Worm (Caenorhabditis elegans) whole organism, mixed stage, embryonic: ENCODE measurements around the gene mpst-1.

Experiments
- elt-3 ChIP-seq: fragments of 150-350 bp; optimal IDR thresholded peaks from 2 replicates; lab custom pipeline; 2014; ENCODE audit warnings: missing biosample characterization, missing genetic modification characterization
- lin-13 ChIP-seq: fragments of 150-350 bp; optimal IDR thresholded peaks from 2 replicates; lab custom pipeline; 2014; ENCODE audit warnings: missing biosample characterization, missing genetic modification characterization
- lsy-2 ChIP-seq: fragments of 150-350 bp; optimal IDR thresholded peaks from 2 replicates; lab custom pipeline; 2014; ENCODE audit warnings: missing biosample characterization, missing genetic modification characterization
- nhr-237 ChIP-seq: fragments of 150-350 bp; optimal IDR thresholded peaks from 2 replicates; lab custom pipeline; 2014; ENCODE audit warnings: missing biosample characterization, missing genetic modification characterization
- snpc-4 ChIP-seq: fragments of 150-350 bp; optimal IDR thresholded peaks from 2 replicates; lab custom pipeline; 2014; ENCODE audit warnings: missing biosample characterization, missing genetic modification characterization
- unc-120 ChIP-seq: sonication (generic microtip); optimal IDR thresholded peaks from 2 replicates; lab custom pipeline; 2017; ENCODE audit warnings: missing genetic modification characterization, missing compliant biosample characterization; ENCODE audit not compliant: poor library complexity, severe bottlenecking
- ztf-11 ChIP-seq: fragments of 150-350 bp; optimal IDR thresholded peaks from 2 replicates; lab custom pipeline; 2014; ENCODE audit warnings: missing biosample characterization, missing genetic modification characterization

DNA sequence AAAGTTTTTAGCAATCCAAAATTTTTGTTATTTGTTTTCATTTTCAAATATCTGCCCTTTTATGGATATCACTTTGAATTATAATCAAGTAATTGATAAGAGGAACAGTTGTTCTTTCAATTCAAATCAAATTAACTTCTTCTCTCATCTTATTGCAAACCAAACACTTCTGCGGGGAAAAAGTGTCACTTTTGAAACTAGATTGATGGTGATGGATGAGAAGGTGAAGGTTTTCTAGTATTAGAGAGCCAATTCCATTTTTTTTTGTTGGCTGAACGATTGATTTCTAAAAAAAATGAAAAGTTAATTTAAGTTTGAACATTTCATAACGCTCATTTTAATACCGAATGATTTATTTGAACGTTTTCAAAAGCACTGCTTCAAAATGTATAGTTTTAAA is 47.1 kb downstream of the mpst-1 start:
- no peak for TF ChIP-seq nhr-237 (tag; lab: Kevin White, UChicago)
- no peak for TF ChIP-seq lin-13
- TF ChIP-seq elt-3 (tag; lab: Kevin White, UChicago), result no peak
- TF ChIP-seq snpc-4 (tag; lab: Kevin White, UChicago), result no peak
- TF ChIP-seq ztf-11 (tag; lab: Kevin White, UChicago), result no peak
- no peak for TF ChIP-seq unc-120 (tag; lab: Kevin White, UChicago)
- TF ChIP-seq lsy-2, result no peak
